Worm (Caenorhabditis elegans) whole organism, L3 larva: ENCODE results near the gene nspb-2.

Source experiments
- nhr-28 ChIP-seq: fragments of 150-350 bp; optimal IDR thresholded peaks from 2 replicates; lab custom pipeline; 2014; ENCODE audit warnings: missing biosample characterization, missing genetic modification characterization
- nhr-77 ChIP-seq: fragments of 150-350 bp; optimal IDR thresholded peaks from 2 replicates; lab custom pipeline; 2014; ENCODE audit warnings: missing biosample characterization, missing genetic modification characterization

DNA sequence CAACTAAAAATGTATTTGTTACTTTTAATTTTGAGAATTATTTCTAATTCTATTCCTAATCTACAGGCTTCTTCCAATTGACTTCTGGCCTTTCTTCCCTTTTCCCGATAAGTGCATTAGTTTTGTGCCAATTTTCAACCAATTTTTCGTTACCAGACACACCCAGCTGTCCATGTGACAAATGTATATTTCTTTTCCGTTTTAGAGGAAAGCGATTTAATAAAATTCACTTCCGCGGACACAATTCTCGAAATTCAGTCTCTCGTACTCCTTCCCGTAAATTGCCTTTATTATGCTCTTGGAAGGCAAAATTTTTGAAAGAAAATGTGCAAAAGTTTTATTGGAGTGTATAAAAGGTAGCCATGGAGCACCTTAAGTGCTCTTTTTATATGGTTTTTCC lies 48.5 kb upstream of the nspb-2 start:
- TF ChIP-seq nhr-28 (tag; lab: Kevin White, UChicago) = no peak
- no peak for TF ChIP-seq nhr-77 (tag; lab: Kevin White, UChicago)
